Fruit fly (Drosophila melanogaster): ENCODE measurements around the gene CG4313.

CG4313 gene

dm6 chrX:2076412-2077357 lies 35.0 kb downstream of the CG4313 start, which contains the start of gene CG4025:
CG4025 (plus strand) TSS chrX:2076966.
- no peak for TF ChIP-seq CG32006 (GFP tag; optimal IDR thresholded peaks at IDR 0.05)
- TF ChIP-seq CG11762 (GFP tag; optimal IDR thresholded peaks at IDR 0.05; ENCODE audit: insufficient read depth) = no peak
- TF ChIP-seq CG8632 (GFP tag; optimal IDR thresholded peaks at IDR 0.05) = no peak
- TF ChIP-seq OdsH (GFP tag; optimal IDR thresholded peaks at IDR 0.05) = no peak
- TF ChIP-seq dac (GFP tag; optimal IDR thresholded peaks at IDR 0.05) = no peak
- TF ChIP-seq net (GFP tag; optimal IDR thresholded peaks at IDR 0.05) = no peak
- no peak for TF ChIP-seq CG34406 (GFP tag; optimal IDR thresholded peaks at IDR 0.05)
- TF ChIP-seq vri (GFP tag; optimal IDR thresholded peaks at IDR 0.05) = no peak

- no peak for TF ChIP-seq Blimp-1 (GFP tag; optimal IDR thresholded peaks at IDR 0.05)
- TF ChIP-seq spab (GFP tag; optimal IDR thresholded peaks at IDR 0.05) = no peak
- no peak for TF ChIP-seq Met (GFP tag; optimal IDR thresholded peaks at IDR 0.05)
- no peak for TF ChIP-seq Ets21C (GFP tag; optimal IDR thresholded peaks at IDR 0.05)
- TF ChIP-seq vri (GFP tag; optimal IDR thresholded peaks at IDR 0.05) = peak; percentile 51
- TF ChIP-seq CG32006 (GFP tag; optimal IDR thresholded peaks at IDR 0.05) = no peak
- no peak for TF ChIP-seq topi (GFP tag; optimal IDR thresholded peaks at IDR 0.05)
- TF ChIP-seq CG8119 (GFP tag; IDR thresholded peaks at IDR 0.05) = peak; percentile 34; the same call in 1 of the 3 replicates
- no peak for TF ChIP-seq Sox15 (GFP tag; optimal IDR thresholded peaks at IDR 0.05)
- no peak for TF ChIP-seq acj6 (GFP tag; optimal IDR thresholded peaks at IDR 0.05)
- TF ChIP-seq fd59A (GFP tag; optimal IDR thresholded peaks at IDR 0.05) = no peak
- peak; percentile 6 for TF ChIP-seq CG3919 (GFP tag; optimal IDR thresholded peaks at IDR 0.05)
- TF ChIP-seq CG6163 (GFP tag; IDR thresholded peaks at IDR 0.05) = 0 out of 3 replicates have a peak, but pooled peaks have one; percentile 26
- TF ChIP-seq fkh (GFP tag; optimal IDR thresholded peaks at IDR 0.05) = peak; percentile 11
- TF ChIP-seq esn (GFP tag; optimal IDR thresholded peaks at IDR 0.05) = peak; percentile 17
- no peak for TF ChIP-seq Sox102F (GFP tag; optimal IDR thresholded peaks at IDR 0.05)
- TF ChIP-seq Smox (GFP tag; optimal IDR thresholded peaks at IDR 0.05) = no peak
- TF ChIP-seq salr (GFP tag; optimal IDR thresholded peaks at IDR 0.05) = peak in 1 of 2 experiments; percentile 2
- peak; percentile 21 for TF ChIP-seq lz (GFP tag; optimal IDR thresholded peaks at IDR 0.05)
- no peak for TF ChIP-seq CG10631 (GFP tag; optimal IDR thresholded peaks at IDR 0.05)
- no peak for TF ChIP-seq OdsH (GFP tag; optimal IDR thresholded peaks at IDR 0.05)
- no peak for TF ChIP-seq CG6276 (GFP tag; optimal IDR thresholded peaks at IDR 0.05)
- TF ChIP-seq CG11294 (GFP tag; IDR thresholded peaks at IDR 0.05) = no peak
- TF ChIP-seq CG6808 (GFP tag; optimal IDR thresholded peaks at IDR 0.05) = peak; percentile 13
- TF ChIP-seq CG31627 (GFP tag; optimal IDR thresholded peaks at IDR 0.05) = no peak
- no peak for TF ChIP-seq Lpt (GFP tag; optimal IDR thresholded peaks at IDR 0.05)
- no peak for TF ChIP-seq Hr39 (GFP tag; optimal IDR thresholded peaks at IDR 0.05)
- no peak for TF ChIP-seq CG10669 (GFP tag; optimal IDR thresholded peaks at IDR 0.05)
- TF ChIP-seq CG9139 (GFP tag; optimal IDR thresholded peaks at IDR 0.05) = no peak
- peak; percentile 27 for TF ChIP-seq CG3032 (tag; optimal IDR thresholded peaks at IDR 0.05)
- TF ChIP-seq CG4318 (GFP tag; optimal IDR thresholded peaks at IDR 0.05) = no peak
- no peak for TF ChIP-seq cyc (GFP tag; optimal IDR thresholded peaks at IDR 0.05)
- TF ChIP-seq CG15336 (GFP tag; IDR thresholded peaks at IDR 0.05) = peak; percentile 30; the same call in 1 of the 2 replicates
- no peak for TF ChIP-seq Hr38 (GFP tag; optimal IDR thresholded peaks at IDR 0.05)
- TF ChIP-seq Gug (GFP tag; IDR thresholded peaks at IDR 0.05) = no peak
- TF ChIP-seq CG34406 (GFP tag; optimal IDR thresholded peaks at IDR 0.05) = no peak
- TF ChIP-seq CG6792 (GFP tag; optimal IDR thresholded peaks at IDR 0.05) = no peak
- peak; percentile 28 for TF ChIP-seq Ets96B (tag; optimal IDR thresholded peaks at IDR 0.05)
- TF ChIP-seq CG11902 (GFP tag; optimal IDR thresholded peaks at IDR 0.05) = no peak
- TF ChIP-seq eg (GFP tag; IDR thresholded peaks at IDR 0.05) = 0 out of 3 replicates have a peak, but pooled peaks have one; percentile 7
- TF ChIP-seq ss (GFP tag; optimal IDR thresholded peaks at IDR 0.05) = peak; percentile 41 to 54
- TF ChIP-seq CG6854 (GFP tag; optimal IDR thresholded peaks at IDR 0.05) = peak; percentile 85
- TF ChIP-seq CG11762 (GFP tag; optimal IDR thresholded peaks at IDR 0.05; ENCODE audit: insufficient read depth) = no peak
These were observed 38.8 kb downstream of the CG4313 start, which contains the start of the genes CG16903 and Unc-76 for dm6 chrX:2080367-2080927. CG16903 (minus strand) TSS chrX:2080405. Unc-76 (plus strand) TSS chrX:2080610.
